Worm (Caenorhabditis elegans) whole organism, L4 larva: ENCODE measurements around the gene C28C12.12.

Experiments
- R02D3.7 ChIP-seq: fragments of 150-350 bp; sonication (generic microtip); optimal IDR thresholded peaks from 3 replicates; lab custom pipeline; 2014; ENCODE audit warnings: missing biosample characterization, missing genetic modification characterization
- ces-1 ChIP-seq: fragments of 150-350 bp; sonication (generic microtip); optimal IDR thresholded peaks from 4 replicates; lab custom pipeline; 2014; ENCODE audit warnings: missing biosample characterization, missing genetic modification reagents, missing genetic modification characterization
- cey-2 ChIP-seq: sonication (generic microtip); optimal IDR thresholded peaks from 3 replicates; lab custom pipeline; 2017; ENCODE audit warnings: missing genetic modification characterization, mild to moderate bottlenecking, missing compliant biosample characterization, antibody characterized with exemption, borderline replicate concordance; ENCODE audit not compliant: insufficient read depth
- dpl-1 ChIP-seq: fragments of 150-350 bp; optimal IDR thresholded peaks from 2 replicates; lab custom pipeline; 2014; ENCODE audit warnings: missing biosample characterization, missing genetic modification reagents, missing genetic modification characterization
- mdl-1 ChIP-seq, 2 experiments: fragments of 150-350 bp in 1 of 2; sonication (generic microtip) in 1 of 2; optimal IDR thresholded peaks; 2 replicates each; lab custom pipeline; 2014 to 2017; ENCODE audit warnings: missing biosample characterization in 2 of 2, missing genetic modification characterization in 2 of 2
- nhr-237 ChIP-seq: sonication (generic microtip); optimal IDR thresholded peaks from 2 replicates; lab custom pipeline; 2017; ENCODE audit warnings: missing biosample characterization, missing genetic modification characterization
- nhr-77 ChIP-seq: fragments of 150-350 bp; optimal IDR thresholded peaks from 2 replicates; lab custom pipeline; 2014; ENCODE audit warnings: missing biosample characterization, missing genetic modification characterization
- php-3 ChIP-seq: fragments of 200-800 bp; sonication (Bioruptor generic); IDR thresholded peaks from 2 replicates; pipeline ENCODE4 v1.3.6; 2022; ENCODE audit warnings: missing genetic modification reagents, missing genetic modification characterization, missing compliant biosample characterization
- pqm-1 ChIP-seq: sonication (generic microtip); optimal IDR thresholded peaks from 2 replicates; lab custom pipeline; 2017; ENCODE audit warnings: missing biosample characterization, missing genetic modification characterization
- skn-1 ChIP-seq: fragments of 150-350 bp; optimal IDR thresholded peaks from 2 replicates; lab custom pipeline; 2014; ENCODE audit warnings: missing biosample characterization, missing genetic modification characterization

- TF ChIP-seq mdl-1 (tag; optimal IDR thresholded peaks at IDR 0.05; lab: Kevin White, UChicago) (no peak), dpl-1 (GFP tag; lab: Kevin White, UChicago) (no peak), nhr-77 (tag; lab: Kevin White, UChicago) (peak; percentile 24), skn-1 (tag; lab: Kevin White, UChicago) (no peak), ces-1 (no peak), R02D3.7 (tag; lab: Kevin White, UChicago) (no peak), pqm-1 (peak; percentile 94), php-3 (GFP tag; lab: Robert Waterston, UW) (peak; percentile 53), cey-2 (tag; lab: Kevin White, UChicago) (no peak), nhr-237 (no peak)
These were observed 43.5 kb upstream of the C28C12.12 start for ce11 chrIV:8539645-8540044.
